Worm (Caenorhabditis elegans) whole organism, late embryonic: ENCODE results near the gene H02F09.3.

Experiments
- ama-1 ChIP-seq: fragments of 150-350 bp; optimal IDR thresholded peaks from 2 replicates; lab custom pipeline; 2014
- ceh-45 ChIP-seq: fragments of 200-800 bp; sonication (Bioruptor generic); IDR thresholded peaks from 2 replicates; pipeline ENCODE4 v1.3.6; 2022; ENCODE audit warnings: missing genetic modification reagents, missing genetic modification characterization, missing compliant biosample characterization
- eyg-1 ChIP-seq: sonication (generic microtip); optimal IDR thresholded peaks from 2 replicates; lab custom pipeline; 2016; ENCODE audit warnings: missing genotype, missing genetic modification characterization, missing compliant biosample characterization
- lin-11 ChIP-seq: fragments of 200-800 bp; sonication (Bioruptor generic); optimal IDR thresholded peaks from 2 replicates; lab custom pipeline; 2018; ENCODE audit warnings: mild to moderate bottlenecking, missing genetic modification characterization, missing compliant biosample characterization
- nhr-11 ChIP-seq: fragments of 150-350 bp; optimal IDR thresholded peaks from 2 replicates; lab custom pipeline; 2014; ENCODE audit warnings: missing biosample characterization, missing genetic modification characterization
- npax-4 ChIP-seq: sonication (generic microtip); optimal IDR thresholded peaks from 2 replicates; lab custom pipeline; 2016; ENCODE audit warnings: missing genetic modification characterization, missing compliant biosample characterization
- pax-1 ChIP-seq: fragments of 150-350 bp; optimal IDR thresholded peaks from 2 replicates; lab custom pipeline; 2014; ENCODE audit warnings: missing biosample characterization, missing genetic modification characterization

- no peak for TF ChIP-seq eyg-1 (tag; lab: Kevin White, UChicago)
- no peak for TF ChIP-seq npax-4
- TF ChIP-seq pax-1 (tag; lab: Kevin White, UChicago): no peak
- TF ChIP-seq ama-1 (lab: Kevin White, UChicago): no peak
- no peak for TF ChIP-seq ceh-45 (GFP tag; lab: Robert Waterston, UW)
- TF ChIP-seq nhr-11: no peak
- TF ChIP-seq lin-11 (tag; lab: Kevin White, UChicago): no peak
These were observed 52.4 kb downstream of the H02F09.3 start, which contains the start of gene H11E01.2 for ce11 chrX:1620678-1621449.
